Fruit fly (Drosophila melanogaster) whole organism, wandering third instar larva: ENCODE results near the gene CRMP.

Experiments
- Abd-B ChIP-seq: fragments of >200 bp; optimal IDR thresholded peaks from 2 replicates; lab custom pipeline; 2017; ENCODE audit warnings: missing biosample characterization, missing genetic modification characterization
- CG32264 ChIP-seq: fragments of 200-800 bp; sonication (Bioruptor generic); optimal IDR thresholded peaks from 2 replicates; lab custom pipeline; 2016; ENCODE audit warnings: missing biosample characterization, missing genetic modification characterization
- CrebA ChIP-seq: fragments of 200-800 bp; sonication (Bioruptor generic); optimal IDR thresholded peaks from 2 replicates; lab custom pipeline; 2016; ENCODE audit warnings: missing biosample characterization, mild to moderate bottlenecking, missing genetic modification characterization, borderline replicate concordance
- Dif ChIP-seq: fragments of 200-275, 200-300 bp; sonication (Bioruptor generic); optimal IDR thresholded peaks from 2 replicates; lab custom pipeline; 2018; ENCODE audit warnings: missing biosample characterization, missing genetic modification characterization; ENCODE audit not compliant: partially characterized antibody
- GATAd ChIP-seq: sonication (Bioruptor generic); optimal IDR thresholded peaks from 2 replicates; lab custom pipeline; 2016; ENCODE audit warnings: missing biosample characterization, missing genetic modification characterization
- HLH106 ChIP-seq: fragments of 200-800 bp; optimal IDR thresholded peaks from 3 replicates; lab custom pipeline; 2019; ENCODE audit warnings: missing biosample characterization, mild to moderate bottlenecking, missing genetic modification characterization, moderate library complexity
- Hnf4 ChIP-seq: fragments of 200-800 bp; sonication (Bioruptor generic); optimal IDR thresholded peaks from 2 replicates; lab custom pipeline; 2016; ENCODE audit warnings: missing biosample characterization, mild to moderate bottlenecking, missing genetic modification characterization
- Hr83 ChIP-seq: fragments of 200-300 bp; sonication (Bioruptor generic); optimal IDR thresholded peaks from 2 replicates; lab custom pipeline; 2016; ENCODE audit warnings: missing biosample characterization, mild to moderate bottlenecking, missing genetic modification characterization, moderate library complexity; ENCODE audit not compliant: poor library complexity, severe bottlenecking
- Mio ChIP-seq: sonication (Bioruptor generic); optimal IDR thresholded peaks from 2 replicates; lab custom pipeline; 2016; ENCODE audit warnings: missing biosample characterization, missing genetic modification characterization
- Myc ChIP-seq: fragments of >200 bp; optimal IDR thresholded peaks from 2 replicates; lab custom pipeline; 2017
- Rel ChIP-seq, 2 experiments: fragments of 200-800 bp; sonication (Bioruptor generic) in 1 of 2; optimal IDR thresholded peaks; 2 replicates in 1 of 2; 3 replicates in 1 of 2; lab custom pipeline; 2016 to 2019; ENCODE audit warnings: mild to moderate bottlenecking in 2 of 2, missing biosample characterization in 2 of 2, missing genetic modification characterization in 2 of 2, moderate library complexity in 1 of 2
- Vsx2 ChIP-seq: fragments of 200-300, 225-300 bp; sonication (Bioruptor generic); optimal IDR thresholded peaks from 2 replicates; lab custom pipeline; 2018; ENCODE audit warnings: missing biosample characterization, missing genetic modification characterization; ENCODE audit not compliant: partially characterized antibody
- brk ChIP-seq: fragments of 200-800 bp; sonication (Bioruptor generic); optimal IDR thresholded peaks from 2 replicates; lab custom pipeline; 2016; ENCODE audit warnings: missing biosample characterization, mild to moderate bottlenecking, missing genetic modification characterization
- foxo ChIP-seq, 2 experiments: fragments of 200-800 bp; sonication (Bioruptor generic); optimal IDR thresholded peaks; 2 replicates in 1 of 2; 3 replicates in 1 of 2; lab custom pipeline; 2016 to 2017; ENCODE audit warnings: missing biosample characterization in 2 of 2, missing genetic modification characterization in 2 of 2
- fru ChIP-seq: fragments of 200-800 bp; sonication (Bioruptor generic); optimal IDR thresholded peaks from 3 replicates; lab custom pipeline; 2016; ENCODE audit warnings: missing biosample characterization, mild to moderate bottlenecking, missing genetic modification characterization
- h ChIP-seq: fragments of 200-800 bp; sonication (Bioruptor generic); optimal IDR thresholded peaks from 3 replicates; lab custom pipeline; 2016; ENCODE audit warnings: missing biosample characterization, mild to moderate bottlenecking, missing genetic modification characterization
- lola ChIP-seq: fragments of >200 bp; optimal IDR thresholded peaks from 2 replicates; lab custom pipeline; 2017; ENCODE audit warnings: missing biosample characterization, missing genetic modification characterization
- pan ChIP-seq: fragments of >200 bp; optimal IDR thresholded peaks from 2 replicates; lab custom pipeline; 2017
- rgr ChIP-seq: fragments of 200-800 bp; sonication (Bioruptor generic); optimal IDR thresholded peaks from 3 replicates; lab custom pipeline; 2016; ENCODE audit warnings: missing biosample characterization, mild to moderate bottlenecking, missing genetic modification characterization
- tai ChIP-seq: sonication (Bioruptor generic); optimal IDR thresholded peaks from 2 replicates; lab custom pipeline; 2016; ENCODE audit warnings: missing biosample characterization, missing genetic modification characterization
- usp ChIP-seq: fragments of >200 bp; optimal IDR thresholded peaks from 2 replicates; lab custom pipeline; 2017; ENCODE audit warnings: missing biosample characterization, missing genetic modification characterization
- woc ChIP-seq: sonication (Bioruptor generic); optimal IDR thresholded peaks from 2 replicates; lab custom pipeline; 2016; ENCODE audit warnings: missing biosample characterization, mild to moderate bottlenecking, missing genetic modification characterization

Gene CRMP

dm6 chr3R:5547464-5547943 is 23.4 kb upstream of the CRMP start, which contains the start of gene CG2519 (continued):
- TF ChIP-seq fru (no peak), foxo (GFP tag; optimal IDR thresholded peaks at IDR 0.05; lab: Kevin White, UChicago) (peak in 1 of 2 experiments; percentile 69), h (peak; percentile 87), lola (GFP tag; lab: Kevin White, UChicago) (no peak), pan (no peak), CG32264 (GFP tag; lab: Kevin White, UChicago) (no peak), Vsx2 (GFP tag; lab: Kevin White, UChicago) (no peak), tai (no peak)

dm6 chr3R:5550452-5550851 is 20.5 kb upstream of the CRMP start:
- no peak for TF ChIP-seq rgr
- no peak for TF ChIP-seq Hr83 (GFP tag; lab: Kevin White, UChicago)
- no peak for TF ChIP-seq Myc (lab: Kevin White, UChicago)
- no peak for TF ChIP-seq fru
- TF ChIP-seq Vsx2 (GFP tag; lab: Kevin White, UChicago), result no peak

- TF ChIP-seq Hnf4 (GFP tag; lab: Kevin White, UChicago) (no peak), Rel (GFP tag; optimal IDR thresholded peaks at IDR 0.05; lab: Kevin White, UChicago) (no peak), Rel (tag; optimal IDR thresholded peaks at IDR 0.05; lab: Kevin White, UChicago) (no peak), Mio (GFP tag; lab: Kevin White, UChicago) (no peak)
Measured at dm6 chr3R:5551068-5551467, 19.8 kb upstream of the CRMP start, which contains the start of gene mia. mia (minus strand) TSS chr3R:5551168.

- no peak for TF ChIP-seq Mio (GFP tag; lab: Kevin White, UChicago)
- no peak for TF ChIP-seq fru
- no peak for TF ChIP-seq GATAd (GFP tag; lab: Kevin White, UChicago)
- no peak for TF ChIP-seq CrebA (GFP tag; lab: Kevin White, UChicago)
- TF ChIP-seq CG32264 (GFP tag; lab: Kevin White, UChicago), result no peak
- no peak for TF ChIP-seq usp
- no peak for TF ChIP-seq Hr83 (GFP tag; lab: Kevin White, UChicago)
- TF ChIP-seq foxo (GFP tag; optimal IDR thresholded peaks at IDR 0.05; lab: Kevin White, UChicago), result no peak
Measured at dm6 chr3R:5551593-5551992, 19.3 kb upstream of the CRMP start.

- no peak for TF ChIP-seq foxo (GFP tag; optimal IDR thresholded peaks at IDR 0.05; lab: Kevin White, UChicago)
- TF ChIP-seq brk (GFP tag; lab: Kevin White, UChicago), result no peak
- TF ChIP-seq Rel (GFP tag; optimal IDR thresholded peaks at IDR 0.05; lab: Kevin White, UChicago), result no peak
- no peak for TF ChIP-seq Rel (tag; optimal IDR thresholded peaks at IDR 0.05; lab: Kevin White, UChicago)
- TF ChIP-seq rgr, result no peak
- TF ChIP-seq usp, result no peak
Measured at dm6 chr3R:5554082-5554481, 16.8 kb upstream of the CRMP start, which contains the start of gene Pcmt. Pcmt (minus strand) TSS chr3R:5554316.

dm6 chr3R:5554852-5555251 is 16.1 kb upstream of the CRMP start, which contains the start of gene Snm1:
Snm1 (plus strand) TSS chr3R:5555084.
- TF ChIP-seq Abd-B (GFP tag; lab: Kevin White, UChicago) (no peak), CrebA (GFP tag; lab: Kevin White, UChicago) (no peak), Vsx2 (GFP tag; lab: Kevin White, UChicago) (peak; percentile 91), Dif (GFP tag; lab: Kevin White, UChicago) (peak; percentile 71)

- TF ChIP-seq pan (no peak), Hnf4 (GFP tag; lab: Kevin White, UChicago) (no peak), woc (GFP tag; lab: Kevin White, UChicago) (no peak)
Measured at dm6 chr3R:5562956-5563355, 8.0 kb upstream of the CRMP start.

dm6 chr3R:5563420-5563819 is 7.5 kb upstream of the CRMP start, which contains the start of gene Pi4KIIalpha:
Pi4KIIalpha (minus strand) TSS chr3R:5563652.
- TF ChIP-seq Rel (GFP tag; optimal IDR thresholded peaks at IDR 0.05; lab: Kevin White, UChicago) (no peak), Rel (tag; optimal IDR thresholded peaks at IDR 0.05; lab: Kevin White, UChicago) (peak; percentile 41), HLH106 (no peak)
